Fruit fly (Drosophila melanogaster) whole organism, wandering third instar larva: ENCODE results near the gene rtet.
A peak's percentile ranks its signal among the peaks of the same experiment; 100 is the strongest.

Experiments
- Abd-B ChIP-seq: fragments of >200 bp; optimal IDR thresholded peaks from 2 replicates; lab custom pipeline; 2017; ENCODE audit warnings: missing biosample characterization, missing genetic modification characterization
- CG32264 ChIP-seq: fragments of 200-800 bp; sonication (Bioruptor generic); optimal IDR thresholded peaks from 2 replicates; lab custom pipeline; 2016; ENCODE audit warnings: missing biosample characterization, missing genetic modification characterization
- CG9705 ChIP-seq: fragments of 200-800 bp; sonication (Bioruptor generic); optimal IDR thresholded peaks from 2 replicates; lab custom pipeline; 2018; ENCODE audit warnings: missing biosample characterization, mild to moderate bottlenecking, missing genetic modification characterization
- CrebA ChIP-seq: fragments of 200-800 bp; sonication (Bioruptor generic); optimal IDR thresholded peaks from 2 replicates; lab custom pipeline; 2016; ENCODE audit warnings: missing biosample characterization, mild to moderate bottlenecking, missing genetic modification characterization, borderline replicate concordance
- Dfd ChIP-seq: fragments of >200 bp; optimal IDR thresholded peaks from 2 replicates; lab custom pipeline; 2017; ENCODE audit warnings: missing biosample characterization, missing genetic modification characterization
- Dif ChIP-seq: fragments of 200-275, 200-300 bp; sonication (Bioruptor generic); optimal IDR thresholded peaks from 2 replicates; lab custom pipeline; 2018; ENCODE audit warnings: missing biosample characterization, missing genetic modification characterization; ENCODE audit not compliant: partially characterized antibody
- GATAd ChIP-seq: sonication (Bioruptor generic); optimal IDR thresholded peaks from 2 replicates; lab custom pipeline; 2016; ENCODE audit warnings: missing biosample characterization, missing genetic modification characterization
- HLH106 ChIP-seq: fragments of 200-800 bp; optimal IDR thresholded peaks from 3 replicates; lab custom pipeline; 2019; ENCODE audit warnings: missing biosample characterization, mild to moderate bottlenecking, missing genetic modification characterization, moderate library complexity
- Hnf4 ChIP-seq: fragments of 200-800 bp; sonication (Bioruptor generic); optimal IDR thresholded peaks from 2 replicates; lab custom pipeline; 2016; ENCODE audit warnings: missing biosample characterization, mild to moderate bottlenecking, missing genetic modification characterization
- Hr78 ChIP-seq: fragments of >200 bp; optimal IDR thresholded peaks from 2 replicates; lab custom pipeline; 2017; ENCODE audit warnings: missing biosample characterization, missing genetic modification characterization
- Hr83 ChIP-seq: fragments of 200-300 bp; sonication (Bioruptor generic); optimal IDR thresholded peaks from 2 replicates; lab custom pipeline; 2016; ENCODE audit warnings: missing biosample characterization, mild to moderate bottlenecking, missing genetic modification characterization, moderate library complexity; ENCODE audit not compliant: poor library complexity, severe bottlenecking
- Jra ChIP-seq: sonication (Bioruptor generic); optimal IDR thresholded peaks from 2 replicates; lab custom pipeline; 2016; ENCODE audit warnings: missing biosample characterization, missing genetic modification characterization
- Mio ChIP-seq: sonication (Bioruptor generic); optimal IDR thresholded peaks from 2 replicates; lab custom pipeline; 2016; ENCODE audit warnings: missing biosample characterization, missing genetic modification characterization
- Myc ChIP-seq: fragments of >200 bp; optimal IDR thresholded peaks from 2 replicates; lab custom pipeline; 2017
- N ChIP-seq: fragments of >200 bp; optimal IDR thresholded peaks from 2 replicates; lab custom pipeline; 2018; ENCODE audit warnings: missing biosample characterization, missing external identifiers, missing genetic modification characterization
- OdsH ChIP-seq: fragments of 200-800 bp; sonication (Bioruptor generic); optimal IDR thresholded peaks from 2 replicates; lab custom pipeline; 2016; ENCODE audit warnings: missing biosample characterization, mild to moderate bottlenecking, missing genetic modification characterization
- Rel ChIP-seq, 2 experiments: fragments of 200-800 bp; sonication (Bioruptor generic) in 1 of 2; optimal IDR thresholded peaks; 2 replicates in 1 of 2; 3 replicates in 1 of 2; lab custom pipeline; 2016 to 2019; ENCODE audit warnings: mild to moderate bottlenecking in 2 of 2, missing biosample characterization in 2 of 2, missing genetic modification characterization in 2 of 2, moderate library complexity in 1 of 2
- Sp1 ChIP-seq: fragments of 200-800 bp; sonication (Bioruptor generic); optimal IDR thresholded peaks from 3 replicates; lab custom pipeline; 2019; ENCODE audit warnings: missing biosample characterization, mild to moderate bottlenecking, missing genetic modification characterization, moderate library complexity
- Vsx2 ChIP-seq: fragments of 200-300, 225-300 bp; sonication (Bioruptor generic); optimal IDR thresholded peaks from 2 replicates; lab custom pipeline; 2018; ENCODE audit warnings: missing biosample characterization, missing genetic modification characterization; ENCODE audit not compliant: partially characterized antibody
- br ChIP-seq: fragments of 200-800 bp; sonication (Bioruptor generic); optimal IDR thresholded peaks from 2 replicates; lab custom pipeline; 2016; ENCODE audit warnings: missing biosample characterization, missing genetic modification characterization
- brk ChIP-seq: fragments of 200-800 bp; sonication (Bioruptor generic); optimal IDR thresholded peaks from 2 replicates; lab custom pipeline; 2016; ENCODE audit warnings: missing biosample characterization, mild to moderate bottlenecking, missing genetic modification characterization
- dl ChIP-seq, 2 experiments: fragments of 175-275, 200-275 bp in 1 of 2; fragments of 200-275 bp in 1 of 2; sonication (Bioruptor generic); optimal IDR thresholded peaks; lab custom pipeline; 2018; ENCODE audit warnings: mild to moderate bottlenecking in 2 of 2, missing biosample characterization in 2 of 2, missing genetic modification characterization in 2 of 2, moderate library complexity in 2 of 2; ENCODE audit not compliant: partially characterized antibody in 2 of 2, insufficient read depth in 1 of 2
- dmrt93B ChIP-seq: fragments of 200-800 bp; sonication (Bioruptor generic); optimal IDR thresholded peaks from 2 replicates; lab custom pipeline; 2018; ENCODE audit warnings: missing biosample characterization, mild to moderate bottlenecking, missing genetic modification characterization
- dsf ChIP-seq: sonication (Bioruptor generic); optimal IDR thresholded peaks from 2 replicates; lab custom pipeline; 2016; ENCODE audit warnings: missing biosample characterization, missing genetic modification characterization, borderline replicate concordance
- ey ChIP-seq: fragments of 200-800 bp; sonication (Bioruptor generic); optimal IDR thresholded peaks from 2 replicates; lab custom pipeline; 2016; ENCODE audit warnings: missing biosample characterization, missing genetic modification characterization
- foxo ChIP-seq, 2 experiments: fragments of 200-800 bp; sonication (Bioruptor generic); optimal IDR thresholded peaks; 2 replicates in 1 of 2; 3 replicates in 1 of 2; lab custom pipeline; 2016 to 2017; ENCODE audit warnings: missing biosample characterization in 2 of 2, missing genetic modification characterization in 2 of 2
- fru ChIP-seq: fragments of 200-800 bp; sonication (Bioruptor generic); optimal IDR thresholded peaks from 3 replicates; lab custom pipeline; 2016; ENCODE audit warnings: missing biosample characterization, mild to moderate bottlenecking, missing genetic modification characterization
- h ChIP-seq: fragments of 200-800 bp; sonication (Bioruptor generic); optimal IDR thresholded peaks from 3 replicates; lab custom pipeline; 2016; ENCODE audit warnings: missing biosample characterization, mild to moderate bottlenecking, missing genetic modification characterization
- jim ChIP-seq: fragments of 175-275, 200-325 bp; sonication (Bioruptor generic); optimal IDR thresholded peaks from 2 replicates; lab custom pipeline; 2016; ENCODE audit warnings: missing biosample characterization, mild to moderate bottlenecking, missing genetic modification characterization
- lola ChIP-seq: fragments of >200 bp; optimal IDR thresholded peaks from 2 replicates; lab custom pipeline; 2017; ENCODE audit warnings: missing biosample characterization, missing genetic modification characterization
- pan ChIP-seq: fragments of >200 bp; optimal IDR thresholded peaks from 2 replicates; lab custom pipeline; 2017
- psq ChIP-seq: fragments of 200-800 bp; sonication (Bioruptor generic); optimal IDR thresholded peaks from 3 replicates; lab custom pipeline; 2017; ENCODE audit warnings: missing biosample characterization, mild to moderate bottlenecking, missing genetic modification characterization, moderate library complexity
- rgr ChIP-seq: fragments of 200-800 bp; sonication (Bioruptor generic); optimal IDR thresholded peaks from 3 replicates; lab custom pipeline; 2016; ENCODE audit warnings: missing biosample characterization, mild to moderate bottlenecking, missing genetic modification characterization
- sage ChIP-seq: fragments of 200-800 bp; sonication (Bioruptor generic); optimal IDR thresholded peaks from 2 replicates; lab custom pipeline; 2016; ENCODE audit warnings: missing biosample characterization, mild to moderate bottlenecking, missing genetic modification characterization
- sv ChIP-seq: fragments of 200-800 bp; sonication (Bioruptor generic); optimal IDR thresholded peaks from 3 replicates; lab custom pipeline; 2016; ENCODE audit warnings: missing biosample characterization, missing genetic modification characterization
- tai ChIP-seq: sonication (Bioruptor generic); optimal IDR thresholded peaks from 2 replicates; lab custom pipeline; 2016; ENCODE audit warnings: missing biosample characterization, missing genetic modification characterization
- usp ChIP-seq: fragments of >200 bp; optimal IDR thresholded peaks from 2 replicates; lab custom pipeline; 2017; ENCODE audit warnings: missing biosample characterization, missing genetic modification characterization
- woc ChIP-seq: sonication (Bioruptor generic); optimal IDR thresholded peaks from 2 replicates; lab custom pipeline; 2016; ENCODE audit warnings: missing biosample characterization, mild to moderate bottlenecking, missing genetic modification characterization

Gene rtet

dm6 chr3R:21155931-21156488 is 47.8 kb downstream of the rtet start (continued):
- TF ChIP-seq Abd-B (no peak), Mio (GFP tag; lab: Kevin White, UChicago) (no peak), usp (no peak), dsf (no peak), pan (lab: Kevin White, UChicago) (no peak), fru (GFP tag; lab: Kevin White, UChicago) (no peak)

DNA sequence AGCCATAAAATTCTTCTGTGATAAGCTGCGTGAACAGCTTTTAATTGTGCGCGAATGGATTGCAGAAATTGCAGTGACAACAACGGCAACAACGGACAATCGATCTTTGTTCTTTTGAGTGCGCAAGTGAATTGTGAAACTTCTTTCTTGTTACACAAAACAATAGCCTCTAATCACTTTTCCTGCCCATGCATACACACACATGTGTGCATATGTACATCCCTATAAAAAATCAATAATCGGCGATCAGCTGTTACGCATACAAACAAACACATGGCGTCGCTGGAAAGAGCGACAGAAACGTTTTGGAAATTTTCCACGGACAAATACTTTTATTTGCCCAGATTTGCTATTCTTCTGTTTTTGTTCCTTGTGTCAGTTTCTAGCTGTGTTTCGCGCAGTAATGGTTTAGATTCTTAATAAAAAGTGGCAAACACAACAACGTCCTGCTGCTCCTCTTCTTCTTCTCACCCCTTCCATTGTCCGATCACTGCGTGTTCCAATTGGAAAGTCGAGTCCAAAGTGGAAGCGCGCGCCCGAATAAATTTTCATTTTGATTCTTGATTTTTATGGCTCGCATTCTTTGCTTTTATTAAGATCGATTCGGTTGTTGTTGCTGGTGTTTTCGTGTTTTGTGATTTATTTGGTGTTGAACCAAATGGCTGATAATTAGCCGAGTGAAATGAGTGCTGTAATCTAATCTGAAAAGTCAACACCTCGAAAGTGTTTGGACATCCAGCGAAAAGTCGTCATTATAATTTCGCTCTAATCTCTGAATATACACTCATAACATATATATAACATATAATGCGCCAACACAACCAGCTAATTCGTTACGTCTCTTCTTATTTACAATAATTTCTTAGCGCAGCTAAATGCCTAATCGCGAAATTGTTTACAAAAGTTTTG is 48.6 kb downstream of the rtet start:
- TF ChIP-seq rgr (GFP tag; lab: Kevin White, UChicago) (no peak), ey (GFP tag; lab: Kevin White, UChicago) (no peak), h (GFP tag; lab: Kevin White, UChicago) (no peak), usp (no peak), Mio (GFP tag; lab: Kevin White, UChicago) (no peak), HLH106 (tag; lab: Kevin White, UChicago) (no peak), tai (GFP tag; lab: Kevin White, UChicago) (no peak), dmrt93B (GFP tag; lab: Kevin White, UChicago) (no peak), Abd-B (no peak), brk (GFP tag; lab: Kevin White, UChicago) (no peak), OdsH (GFP tag; lab: Kevin White, UChicago) (no peak), sv (GFP tag; lab: Kevin White, UChicago) (no peak), jim (GFP tag; lab: Kevin White, UChicago) (no peak), Myc (no peak), br (GFP tag; lab: Kevin White, UChicago) (no peak), Rel (GFP tag; optimal IDR thresholded peaks at IDR 0.05; lab: Kevin White, UChicago) (no peak), Rel (tag; optimal IDR thresholded peaks at IDR 0.05; lab: Kevin White, UChicago) (no peak), CrebA (GFP tag; lab: Kevin White, UChicago) (peak; percentile 44), Hr83 (GFP tag; lab: Kevin White, UChicago) (peak; percentile 16), pan (lab: Kevin White, UChicago) (no peak), fru (GFP tag; lab: Kevin White, UChicago) (no peak), Vsx2 (peak; percentile 59), foxo (GFP tag; optimal IDR thresholded peaks at IDR 0.05; lab: Kevin White, UChicago) (no peak), N (GFP tag; lab: Kevin White, UChicago) (no peak), Jra (GFP tag; lab: Kevin White, UChicago) (no peak), dl (GFP tag; optimal IDR thresholded peaks at IDR 0.05; lab: Kevin White, UChicago; ENCODE audit: insufficient read depth in 1 of 2, partially characterized antibody in 2 of 2) (no peak), GATAd (GFP tag; lab: Kevin White, UChicago) (no peak), CG9705 (no peak), psq (GFP tag; lab: Kevin White, UChicago) (no peak), Dfd (GFP tag; lab: Kevin White, UChicago) (no peak), Hr78 (GFP tag; lab: Kevin White, UChicago) (no peak), woc (GFP tag; lab: Kevin White, UChicago) (no peak), CG32264 (GFP tag; lab: Kevin White, UChicago) (no peak), dsf (no peak), Dif (GFP tag; lab: Kevin White, UChicago) (no peak), sage (peak; percentile 8), Sp1 (GFP tag; lab: Kevin White, UChicago) (peak; percentile 16), lola (GFP tag; lab: Kevin White, UChicago) (no peak), Hnf4 (GFP tag; lab: Kevin White, UChicago) (no peak)
